Worm (Caenorhabditis elegans): ENCODE data around the gene dap-3.

dap-3 gene

ce11 chrII:10571967-10572366 is 9.0 kb upstream of the dap-3 start, which contains the start of gene C06A1.3:
C06A1.3 (plus strand) TSS chrII:10572267.
- TF ChIP-seq ceh-48 (tag; optimal IDR thresholded peaks at IDR 0.05) (no peak), nhr-232 (tag; optimal IDR thresholded peaks at IDR 0.05) (no peak), Y22D7AL.16 (tag; optimal IDR thresholded peaks at IDR 0.05) (no peak), gmeb-2 (tag; optimal IDR thresholded peaks at IDR 0.05) (no peak), pha-4 (tag; optimal IDR thresholded peaks at IDR 0.05) (no peak), odd-2 (tag; optimal IDR thresholded peaks at IDR 0.05) (no peak), ceh-34 (tag; optimal IDR thresholded peaks at IDR 0.05) (no peak), ama-1 (optimal IDR thresholded peaks at IDR 0.05) (no peak), pha-2 (tag; optimal IDR thresholded peaks at IDR 0.05) (no peak), ahr-1 (tag; optimal IDR thresholded peaks at IDR 0.05) (no peak), ztf-16 (tag; optimal IDR thresholded peaks at IDR 0.05) (no peak), ceh-22 (tag; optimal IDR thresholded peaks at IDR 0.05) (no peak), dmd-4 (tag; optimal IDR thresholded peaks at IDR 0.05; ENCODE audit: borderline replicate concordance) (no peak), ceh-9 (tag; optimal IDR thresholded peaks at IDR 0.05) (no peak), ceh-45 (GFP tag; IDR thresholded peaks at IDR 0.05) (no peak), F13H6.1 (tag; optimal IDR thresholded peaks at IDR 0.05) (no peak), sdc-2 (tag; optimal IDR thresholded peaks at IDR 0.05) (no peak)

- TF ChIP-seq ref-2 (tag; optimal IDR thresholded peaks at IDR 0.05) (no peak), hlh-8 (tag; optimal IDR thresholded peaks at IDR 0.05) (no peak), eyg-1 (tag; optimal IDR thresholded peaks at IDR 0.05) (no peak), unc-55 (GFP tag; optimal IDR thresholded peaks at IDR 0.05) (no peak), hlh-15 (tag; optimal IDR thresholded peaks at IDR 0.05) (no peak), sox-4 (tag; optimal IDR thresholded peaks at IDR 0.05) (no peak), ztf-16 (tag; optimal IDR thresholded peaks at IDR 0.05) (no peak), unc-3 (GFP tag; conservative IDR thresholded peaks at IDR 0.05) (no peak), unc-3 (tag; optimal IDR thresholded peaks at IDR 0.05) (no peak), ceh-19 (GFP tag; optimal IDR thresholded peaks at IDR 0.05) (no peak)
Measured at ce11 chrII:10574177-10574576, 6.8 kb upstream of the dap-3 start.

DNA sequence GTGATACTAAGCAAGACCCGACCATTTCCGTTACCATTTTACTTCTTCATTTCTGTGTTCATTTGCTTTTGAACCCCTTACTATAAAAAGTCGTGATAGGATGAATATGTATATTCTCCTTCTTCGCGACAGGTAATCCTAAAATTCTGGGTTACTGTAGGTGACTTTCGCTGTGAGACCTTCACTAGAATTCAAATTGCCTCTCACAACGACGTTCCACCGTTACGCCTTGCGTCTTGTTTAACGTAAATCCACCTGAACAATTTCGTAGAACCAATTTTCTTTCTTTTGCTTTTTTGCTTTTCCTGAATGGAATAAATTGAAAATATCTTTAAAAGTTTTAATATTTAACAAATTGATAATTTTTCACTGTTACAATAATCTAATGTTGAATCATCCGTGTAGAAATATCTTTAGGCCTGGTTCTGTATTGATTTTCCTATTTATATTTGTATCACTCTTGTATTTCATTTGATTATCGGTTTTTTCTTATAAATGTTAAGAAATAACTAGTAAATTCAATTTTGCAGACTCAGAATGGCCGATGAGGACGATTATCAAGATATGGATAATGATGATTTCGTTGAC is 2.0 kb upstream of the dap-3 start, which contains the start of gene rpb-6:
TSS of gene rpb-6 (plus strand) at position 538 of the 588 bp plus-strand sequence.
- TF ChIP-seq ceh-19 (GFP tag; optimal IDR thresholded peaks at IDR 0.05) (no peak), ceh-22 (tag; optimal IDR thresholded peaks at IDR 0.05) (no peak)

ce11 chrII:10579655-10580054 is 1.3 kb upstream of the dap-3 start, which contains the start of gene dohh-1:
dohh-1 (plus strand) TSS chrII:10579955.
- no peak for TF ChIP-seq unc-86 (tag; optimal IDR thresholded peaks at IDR 0.05)
- TF ChIP-seq elt-2 (tag; optimal IDR thresholded peaks at IDR 0.05) = no peak
- TF ChIP-seq fkh-10 (GFP tag; optimal IDR thresholded peaks at IDR 0.05) = no peak
- no peak for TF ChIP-seq ceh-30 (tag; optimal IDR thresholded peaks at IDR 0.05)

- TF ChIP-seq ttx-3 (tag; optimal IDR thresholded peaks at IDR 0.05) (no peak), C08G9.2 (tag; optimal IDR thresholded peaks at IDR 0.05) (no peak), ceh-9 (tag; optimal IDR thresholded peaks at IDR 0.05) (no peak), ceh-2 (tag; optimal IDR thresholded peaks at IDR 0.05) (no peak), zip-5 (tag; optimal IDR thresholded peaks at IDR 0.05) (no peak), fax-1 (tag; optimal IDR thresholded peaks at IDR 0.05) (no peak), hlh-30 (tag; optimal IDR thresholded peaks at IDR 0.05; ENCODE audit: insufficient read depth) (no peak), ahr-1 (tag; optimal IDR thresholded peaks at IDR 0.05) (no peak), fkh-6 (tag; optimal IDR thresholded peaks at IDR 0.05) (no peak), nhr-232 (tag; optimal IDR thresholded peaks at IDR 0.05) (no peak), gmeb-2 (tag; optimal IDR thresholded peaks at IDR 0.05) (no peak), T23F11.4 (GFP tag; optimal IDR thresholded peaks at IDR 0.05) (no peak), eyg-1 (tag; optimal IDR thresholded peaks at IDR 0.05) (no peak)
Measured at ce11 chrII:10582318-10582717, 1.4 kb downstream of the dap-3 start, which contains the start of gene mrps-22. mrps-22 (plus strand) TSS chrII:10582618.
